Worm (Caenorhabditis elegans) whole organism, L4 larva: Measurements from ENCODE around the gene Y39A1A.9.

Source experiments
- D1046.2 ChIP-seq: fragments of 200-800 bp; sonication (Bioruptor generic); IDR thresholded peaks from 2 replicates; pipeline ENCODE4 v1.3.6; 2022; ENCODE audit warnings: missing genetic modification characterization, missing compliant biosample characterization
- F26F4.8 ChIP-seq: fragments of 200-800 bp; sonication (Bioruptor generic); conservative IDR thresholded peaks from 2 replicates; pipeline ENCODE4 v1.3.6; 2022; ENCODE audit warnings: missing genetic modification characterization, missing compliant biosample characterization
- F49E8.2 ChIP-seq: sonication (generic microtip); optimal IDR thresholded peaks from 2 replicates; lab custom pipeline; 2016; ENCODE audit warnings: missing compliant biosample characterization, mild to moderate bottlenecking, missing genetic modification characterization, borderline replicate concordance
- R02D3.7 ChIP-seq: fragments of 150-350 bp; sonication (generic microtip); optimal IDR thresholded peaks from 3 replicates; lab custom pipeline; 2014; ENCODE audit warnings: missing biosample characterization, missing genetic modification characterization
- T26A8.4 ChIP-seq: fragments of 200-800 bp; sonication (Bioruptor generic); IDR thresholded peaks from 2 replicates; pipeline ENCODE4 v1.3.6; 2022; ENCODE audit warnings: missing genetic modification characterization, missing compliant biosample characterization
- Y105C5A.15 ChIP-seq: fragments of 200-800 bp; sonication (Bioruptor generic); IDR thresholded peaks from 2 replicates; pipeline ENCODE4 v1.3.6; 2022; ENCODE audit warnings: missing genetic modification characterization, missing compliant biosample characterization
- Y75B8A.6 ChIP-seq: fragments of 200-800 bp; sonication (Bioruptor generic); IDR thresholded peaks from 2 replicates; pipeline ENCODE4 v1.3.6; 2022; ENCODE audit warnings: missing genetic modification reagents, missing genetic modification characterization, missing compliant biosample characterization
- aha-1 ChIP-seq: fragments of 150-350 bp; peaks from one replicate; lab custom pipeline; 2014; ENCODE audit warnings: missing biosample characterization, missing genetic modification characterization
- aly-2 ChIP-seq: sonication (generic microtip); optimal IDR thresholded peaks from 2 replicates; lab custom pipeline; 2018; ENCODE audit warnings: missing biosample characterization, missing genetic modification characterization
- ama-1 ChIP-seq: fragments of 150-350 bp; optimal IDR thresholded peaks from 2 replicates; lab custom pipeline; 2014; ENCODE audit warnings: inconsistent platforms, mixed read lengths
- arid-1 ChIP-seq: fragments of 200-800 bp; sonication (Bioruptor generic); conservative IDR thresholded peaks from 2 replicates; pipeline ENCODE4 v1.3.6; 2022; ENCODE audit warnings: missing genetic modification reagents, missing genetic modification characterization, missing compliant biosample characterization
- ceh-20 ChIP-seq: fragments of 200-800 bp; sonication (Bioruptor generic); IDR thresholded peaks from 2 replicates; pipeline ENCODE4 v1.3.6; 2022; ENCODE audit warnings: missing genetic modification reagents, missing genetic modification characterization, missing compliant biosample characterization
- ceh-28 ChIP-seq: fragments of 150-350 bp; optimal IDR thresholded peaks from 2 replicates; lab custom pipeline; 2014; ENCODE audit warnings: missing biosample characterization, missing genetic modification reagents, missing genetic modification characterization
- ceh-32 ChIP-seq: sonication (generic microtip); optimal IDR thresholded peaks from 2 replicates; lab custom pipeline; 2016; ENCODE audit warnings: mild to moderate bottlenecking, missing genetic modification characterization, missing compliant biosample characterization; ENCODE audit not compliant: poor library complexity
- ces-1 ChIP-seq: fragments of 150-350 bp; sonication (generic microtip); optimal IDR thresholded peaks from 4 replicates; lab custom pipeline; 2014; ENCODE audit warnings: missing biosample characterization, missing genetic modification reagents, missing genetic modification characterization
- ctbp-1 ChIP-seq: fragments of 200-800 bp; sonication (Bioruptor generic); IDR thresholded peaks from 2 replicates; pipeline ENCODE4 v1.3.6; 2022; ENCODE audit warnings: missing genetic modification reagents, missing genetic modification characterization, missing compliant biosample characterization
- daf-16 ChIP-seq, 3 experiments: sonication (generic microtip); optimal IDR thresholded peaks; 2 replicates each; lab custom pipeline; 2016 to 2017; ENCODE audit warnings: missing genetic modification characterization in 3 of 3, missing genetic modification reagents in 3 of 3, mild to moderate bottlenecking in 2 of 3, missing compliant biosample characterization in 2 of 3, missing biosample characterization in 1 of 3, moderate library complexity in 1 of 3
- dmd-6 ChIP-seq: fragments of 200-800 bp; sonication (Bioruptor generic); IDR thresholded peaks from 2 replicates; pipeline ENCODE4 v1.3.6; 2022; ENCODE audit warnings: missing genetic modification reagents, missing genetic modification characterization, missing compliant biosample characterization
- dmd-8 ChIP-seq: fragments of 200-800 bp; sonication (Bioruptor generic); IDR thresholded peaks from 2 replicates; pipeline ENCODE4 v1.3.6; 2022; ENCODE audit warnings: missing genetic modification characterization, missing compliant biosample characterization
- dmd-9 ChIP-seq: fragments of 200-800 bp; sonication (Bioruptor generic); IDR thresholded peaks from 2 replicates; pipeline ENCODE4 v1.3.6; 2022; ENCODE audit warnings: missing genetic modification reagents, missing genetic modification characterization, missing compliant biosample characterization
- duxl-1 ChIP-seq: sonication (generic microtip); optimal IDR thresholded peaks from 2 replicates; lab custom pipeline; 2016; ENCODE audit warnings: mild to moderate bottlenecking, missing genetic modification characterization, moderate library complexity, missing compliant biosample characterization; ENCODE audit not compliant: poor library complexity
- dve-1 ChIP-seq: sonication (generic microtip); optimal IDR thresholded peaks from 2 replicates; lab custom pipeline; 2017; ENCODE audit warnings: antibody characterized with exemption, mild to moderate bottlenecking, missing genetic modification characterization, missing compliant biosample characterization; ENCODE audit not compliant: insufficient read depth
- gei-8 ChIP-seq: fragments of 200-800 bp; sonication (Bioruptor generic); optimal IDR thresholded peaks from 2 replicates; lab custom pipeline; 2018; ENCODE audit warnings: mild to moderate bottlenecking, missing genetic modification characterization, missing compliant biosample characterization
- hmg-1.1 ChIP-seq: fragments of 200-800 bp; sonication (Bioruptor generic); IDR thresholded peaks from 2 replicates; pipeline ENCODE4 v1.3.6; 2022; ENCODE audit warnings: missing genetic modification reagents, missing genetic modification characterization, missing compliant biosample characterization
- lim-7 ChIP-seq: fragments of 200-800 bp; sonication (Bioruptor generic); IDR thresholded peaks from 2 replicates; pipeline ENCODE4 v1.3.6; 2022; ENCODE audit warnings: missing genetic modification characterization, missing compliant biosample characterization
- lin-13 ChIP-seq: fragments of 150-350 bp; optimal IDR thresholded peaks from 2 replicates; lab custom pipeline; 2014; ENCODE audit warnings: missing biosample characterization, missing genetic modification reagents, missing genetic modification characterization
- lin-29 ChIP-seq: fragments of 200-800 bp; sonication (Bioruptor generic); IDR thresholded peaks from 2 replicates; pipeline ENCODE4 v1.3.6; 2022; ENCODE audit warnings: missing genetic modification reagents, missing genetic modification characterization, missing compliant biosample characterization
- madf-5 ChIP-seq, 2 experiments: fragments of 200-800 bp; sonication (Bioruptor generic); IDR thresholded peaks; 2 replicates each; pipeline ENCODE4 v1.3.6; 2022; ENCODE audit warnings: missing compliant biosample characterization in 2 of 2, missing genetic modification characterization in 2 of 2
- mdt-29 ChIP-seq: fragments of 200-800 bp; sonication (Bioruptor generic); IDR thresholded peaks from 2 replicates; pipeline ENCODE4 v1.3.6; 2022; ENCODE audit warnings: missing genetic modification reagents, missing genetic modification characterization, missing compliant biosample characterization
- mep-1 ChIP-seq: fragments of 150-350 bp; sonication (generic microtip); optimal IDR thresholded peaks from 3 replicates; lab custom pipeline; 2014; ENCODE audit warnings: missing biosample characterization, missing genetic modification characterization
- mes-2 ChIP-seq: sonication (generic microtip); optimal IDR thresholded peaks from 2 replicates; lab custom pipeline; 2016; ENCODE audit warnings: missing genotype, mild to moderate bottlenecking, missing genetic modification characterization, missing compliant biosample characterization; ENCODE audit not compliant: poor library complexity, severe bottlenecking
- mxl-2 ChIP-seq: fragments of 200-800 bp; sonication (Bioruptor generic); conservative IDR thresholded peaks from 2 replicates; pipeline ENCODE4 v1.3.6; 2022; ENCODE audit warnings: missing genetic modification reagents, missing genetic modification characterization, missing compliant biosample characterization
- nhr-102 ChIP-seq: sonication (generic microtip); optimal IDR thresholded peaks from 2 replicates; lab custom pipeline; 2016; ENCODE audit warnings: mild to moderate bottlenecking, missing genetic modification characterization, moderate library complexity, missing compliant biosample characterization
- nhr-11 ChIP-seq: fragments of 150-350 bp; optimal IDR thresholded peaks from 2 replicates; lab custom pipeline; 2014; ENCODE audit warnings: missing biosample characterization, missing genetic modification characterization
- nhr-111 ChIP-seq: fragments of 200-800 bp; sonication (Bioruptor generic); optimal IDR thresholded peaks from 2 replicates; lab custom pipeline; 2018; ENCODE audit warnings: mild to moderate bottlenecking, missing genetic modification characterization, missing compliant biosample characterization
- nhr-237 ChIP-seq: sonication (generic microtip); optimal IDR thresholded peaks from 2 replicates; lab custom pipeline; 2017; ENCODE audit warnings: missing biosample characterization, missing genetic modification characterization
- nhr-28 ChIP-seq: fragments of 150-350 bp; optimal IDR thresholded peaks from 2 replicates; lab custom pipeline; 2014; ENCODE audit warnings: missing biosample characterization, missing genetic modification characterization
- nhr-41 ChIP-seq: fragments of 200-800 bp; sonication (Bioruptor generic); IDR thresholded peaks from 2 replicates; pipeline ENCODE4 v1.3.6; 2022; ENCODE audit warnings: missing genetic modification reagents, missing genetic modification characterization, missing compliant biosample characterization
- nhr-48 ChIP-seq: sonication (generic microtip); optimal IDR thresholded peaks from 2 replicates; lab custom pipeline; 2016; ENCODE audit warnings: mild to moderate bottlenecking, missing genetic modification characterization, missing compliant biosample characterization
- nhr-76 ChIP-seq: fragments of 150-350 bp; optimal IDR thresholded peaks from 2 replicates; lab custom pipeline; 2014; ENCODE audit warnings: missing biosample characterization, missing genetic modification characterization
- php-3 ChIP-seq: fragments of 200-800 bp; sonication (Bioruptor generic); IDR thresholded peaks from 2 replicates; pipeline ENCODE4 v1.3.6; 2022; ENCODE audit warnings: missing genetic modification reagents, missing genetic modification characterization, missing compliant biosample characterization
- rbr-2 ChIP-seq: sonication (generic microtip); optimal IDR thresholded peaks from 2 replicates; lab custom pipeline; 2016; ENCODE audit warnings: missing genotype, missing genetic modification characterization, missing compliant biosample characterization
- set-16 ChIP-seq: fragments of 200-800 bp; sonication (Bioruptor generic); IDR thresholded peaks from 2 replicates; pipeline ENCODE4 v1.3.6; 2022; ENCODE audit warnings: missing genetic modification reagents, missing genetic modification characterization, missing compliant biosample characterization
- snpc-1.2 ChIP-seq: fragments of 200-800 bp; sonication (Bioruptor generic); IDR thresholded peaks from 2 replicates; pipeline ENCODE4 v1.3.6; 2022; ENCODE audit warnings: missing genetic modification reagents, missing genetic modification characterization, missing compliant biosample characterization
- spr-1 ChIP-seq: sonication (generic microtip); optimal IDR thresholded peaks from 2 replicates; lab custom pipeline; 2016; ENCODE audit warnings: mild to moderate bottlenecking, missing genetic modification characterization, missing compliant biosample characterization
- spr-3 ChIP-seq: fragments of 200-800 bp; sonication (Bioruptor generic); optimal IDR thresholded peaks from 2 replicates; lab custom pipeline; 2018; ENCODE audit warnings: mild to moderate bottlenecking, missing genetic modification characterization, missing compliant biosample characterization
- unc-130 ChIP-seq: sonication (generic microtip); optimal IDR thresholded peaks from 2 replicates; lab custom pipeline; 2016; ENCODE audit warnings: missing genetic modification reagents, missing genetic modification characterization, missing compliant biosample characterization
- unc-62 ChIP-seq, 3 experiments: fragments of 150-350 bp in 1 of 3; sonication (generic microtip); optimal IDR thresholded peaks in 2 of 3; peaks in 1 of 3; 1 replicate in 1 of 3; 2 replicates in 2 of 3; lab custom pipeline; 2014 to 2017; ENCODE audit warnings: missing biosample characterization in 3 of 3, missing genetic modification characterization in 3 of 3, missing genetic modification reagents in 3 of 3, missing genotype in 1 of 3
- zip-2 ChIP-seq: fragments of 150-350 bp; optimal IDR thresholded peaks from 2 replicates; lab custom pipeline; 2014; ENCODE audit warnings: missing biosample characterization, missing genetic modification characterization

The Y39A1A.9 gene

ce11 chrIII:10624564-10624963 is 8.7 kb downstream of the Y39A1A.9 start (continued):
- peak; percentile 74; the same call in 1 of the 2 replicates for TF ChIP-seq php-3
- TF ChIP-seq ceh-32 (tag; lab: Kevin White, UChicago) = no peak
- peak; percentile 48 for TF ChIP-seq rbr-2 (tag; lab: Kevin White, UChicago)
- TF ChIP-seq duxl-1 (tag; lab: Kevin White, UChicago) = peak; percentile 57
- peak; percentile 59; the same call in 1 of the 2 replicates for TF ChIP-seq dmd-9
- no peak for TF ChIP-seq lin-29 (GFP tag; lab: Robert Waterston, UW)
- peak; percentile 73; the same call in 1 of the 2 replicates for TF ChIP-seq ctbp-1 (GFP tag; lab: Robert Waterston, UW)
- peak in 1 of 2 experiments; percentile 63 for TF ChIP-seq daf-16 (GFP tag; optimal IDR thresholded peaks at IDR 0.05; lab: Kevin White, UChicago)
- TF ChIP-seq daf-16 (tag; optimal IDR thresholded peaks at IDR 0.05; lab: Kevin White, UChicago) = peak; percentile 78
- no peak for TF ChIP-seq aha-1
- peak; percentile 99 for TF ChIP-seq lim-7 (GFP tag; lab: Robert Waterston, UW)
- TF ChIP-seq nhr-28 (tag; lab: Kevin White, UChicago) = no peak
- no peak for TF ChIP-seq unc-62 (GFP tag; optimal IDR thresholded peaks at IDR 0.05 in 1 of 2; lab: Kevin White, UChicago)
- TF ChIP-seq unc-62 (tag; optimal IDR thresholded peaks at IDR 0.05; lab: Kevin White, UChicago) = no peak
- no peak for TF ChIP-seq zip-2
- peak; percentile 94 for TF ChIP-seq dmd-8 (GFP tag; lab: Robert Waterston, UW)
- TF ChIP-seq R02D3.7 (tag; lab: Kevin White, UChicago) = no peak
- peak; percentile 72 for TF ChIP-seq T26A8.4 (GFP tag; lab: Robert Waterston, UW)
- TF ChIP-seq mep-1 (tag; lab: Kevin White, UChicago) = peak; percentile 4
- TF ChIP-seq nhr-237 (tag; lab: Kevin White, UChicago) = no peak
- no peak for TF ChIP-seq nhr-76
- peak; percentile 69 to 94; a peak in 3 of 4 replicates for TF ChIP-seq madf-5 (GFP tag; IDR thresholded peaks at IDR 0.05; lab: Robert Waterston, UW)
- TF ChIP-seq mes-2 = peak; percentile 66
- TF ChIP-seq lin-13 (GFP tag; lab: Kevin White, UChicago) = peak; percentile 69
- TF ChIP-seq spr-1 (tag; lab: Kevin White, UChicago) = peak; percentile 58
- TF ChIP-seq set-16 (GFP tag; lab: Robert Waterston, UW) = 0 out of 2 replicates have a peak, but pooled peaks have one; percentile 21
- peak; percentile 60 for TF ChIP-seq spr-3 (GFP tag; lab: Kevin White, UChicago)
- peak; percentile 46 for TF ChIP-seq dve-1 (tag; lab: Kevin White, UChicago)
- TF ChIP-seq nhr-111 = peak; percentile 37
- peak; percentile 74 for TF ChIP-seq hmg-1.1 (GFP tag; lab: Robert Waterston, UW)
- TF ChIP-seq gei-8 (GFP tag; lab: Kevin White, UChicago) = peak; percentile 30
- TF ChIP-seq Y105C5A.15 (GFP tag; lab: Robert Waterston, UW) = 0 out of 2 replicates have a peak, but pooled peaks have one; percentile 48
- TF ChIP-seq nhr-11 (tag; lab: Kevin White, UChicago) = no peak
- peak; percentile 46; the same call in 1 of the 2 replicates for TF ChIP-seq dmd-6 (GFP tag; lab: Robert Waterston, UW)
- 0 out of 2 replicates have a peak, but pooled peaks have one; percentile 17 for TF ChIP-seq mxl-2 (GFP tag; lab: Robert Waterston, UW)
- TF ChIP-seq snpc-1.2 (GFP tag; lab: Robert Waterston, UW) = peak; percentile 69; the same call in 1 of the 2 replicates
- no peak for TF ChIP-seq aly-2 (tag; lab: Kevin White, UChicago)
- no peak for TF ChIP-seq ces-1 (GFP tag; lab: Kevin White, UChicago)
- TF ChIP-seq ceh-20 (GFP tag; lab: Robert Waterston, UW) = peak; percentile 68
- peak; percentile 66 for TF ChIP-seq F49E8.2
- TF ChIP-seq F26F4.8 (GFP tag; lab: Robert Waterston, UW) = peak; percentile 80
- 0 out of 2 replicates have a peak, but pooled peaks have one; percentile 53 for TF ChIP-seq nhr-41 (GFP tag; lab: Robert Waterston, UW)
- peak; percentile 59; the same call in 1 of the 2 replicates for TF ChIP-seq mdt-29 (GFP tag; lab: Robert Waterston, UW)
- TF ChIP-seq unc-130 (GFP tag; lab: Kevin White, UChicago) = peak; percentile 44
- TF ChIP-seq ama-1 = peak; percentile 22
- no peak for TF ChIP-seq ceh-28 (tag; lab: Kevin White, UChicago)
- TF ChIP-seq nhr-102 (tag; lab: Kevin White, UChicago) = peak; percentile 35
- peak; percentile 23 for TF ChIP-seq nhr-48 (tag; lab: Kevin White, UChicago)
- peak; percentile 69; the same call in 1 of the 2 replicates for TF ChIP-seq Y75B8A.6 (GFP tag; lab: Robert Waterston, UW)
- peak; percentile 89 for TF ChIP-seq D1046.2 (GFP tag; lab: Robert Waterston, UW)
- peak; percentile 95 for TF ChIP-seq arid-1
